Worm (Caenorhabditis elegans) whole organism, L3 larva: ENCODE measurements around the gene rpb-8.

ENCODE experiments used
- ama-1 ChIP-seq: fragments of 150-350 bp; optimal IDR thresholded peaks from 2 replicates; lab custom pipeline; 2018
- ceh-82 ChIP-seq: fragments of 150-350 bp; optimal IDR thresholded peaks from 2 replicates; lab custom pipeline; 2014; ENCODE audit warnings: missing biosample characterization, missing genetic modification characterization
- fkh-2 ChIP-seq: fragments of 150-350 bp; optimal IDR thresholded peaks from 2 replicates; lab custom pipeline; 2014; ENCODE audit warnings: missing biosample characterization, missing genetic modification reagents, missing genetic modification characterization
- hmg-11 ChIP-seq: sonication (generic microtip); optimal IDR thresholded peaks from 2 replicates; lab custom pipeline; 2016; ENCODE audit warnings: missing genetic modification characterization, missing compliant biosample characterization
- jun-1 ChIP-seq: fragments of 150-350 bp; optimal IDR thresholded peaks from 2 replicates; lab custom pipeline; 2014; ENCODE audit warnings: missing biosample characterization, missing genetic modification reagents, missing genetic modification characterization
- nhr-237 ChIP-seq: fragments of 150-350 bp; optimal IDR thresholded peaks from 2 replicates; lab custom pipeline; 2014; ENCODE audit warnings: missing biosample characterization, missing genetic modification characterization
- nhr-28 ChIP-seq: fragments of 150-350 bp; optimal IDR thresholded peaks from 2 replicates; lab custom pipeline; 2014; ENCODE audit warnings: missing biosample characterization, missing genetic modification characterization
- nhr-67 ChIP-seq: fragments of 150-350 bp; optimal IDR thresholded peaks from 2 replicates; lab custom pipeline; 2014; ENCODE audit warnings: missing biosample characterization, missing genetic modification characterization

ce11 chrIII:4962393-4962792 is 44.6 kb upstream of the rpb-8 start, which contains the start of gene vps-22:
- TF ChIP-seq ceh-82 (tag; lab: Kevin White, UChicago) (no peak), hmg-11 (tag; lab: Kevin White, UChicago) (no peak), nhr-67 (tag; lab: Kevin White, UChicago) (no peak), nhr-28 (tag; lab: Kevin White, UChicago) (no peak), fkh-2 (tag; lab: Kevin White, UChicago) (no peak), jun-1 (tag; lab: Kevin White, UChicago) (no peak), nhr-237 (tag; lab: Kevin White, UChicago) (no peak), ama-1 (lab: Kevin White, UChicago) (no peak)
